Worm (Caenorhabditis elegans) whole organism, midembryonic: ENCODE results near the gene C01G10.6.

Experiments
- cog-1 ChIP-seq: sonication (generic microtip); optimal IDR thresholded peaks from 2 replicates; lab custom pipeline; 2016; ENCODE audit warnings: missing genetic modification characterization, missing compliant biosample characterization
- flt-1 ChIP-seq: fragments of 200-800 bp; sonication (Bioruptor generic); IDR thresholded peaks from 2 replicates; pipeline ENCODE4 v1.3.6; 2022; ENCODE audit warnings: missing genetic modification characterization, missing compliant biosample characterization
- klf-2 ChIP-seq: fragments of 200-800 bp; sonication (Bioruptor generic); conservative IDR thresholded peaks from 2 replicates; pipeline ENCODE4 v1.3.6; 2022; ENCODE audit warnings: missing genetic modification reagents, missing genetic modification characterization, missing compliant biosample characterization
- ref-1 ChIP-seq: fragments of 200-800 bp; sonication (Bioruptor generic); conservative IDR thresholded peaks from 2 replicates; pipeline ENCODE4 v1.3.6; 2022; ENCODE audit warnings: missing genetic modification reagents, missing genetic modification characterization, missing compliant biosample characterization
- ztf-23 ChIP-seq: fragments of 200-800 bp; sonication (Bioruptor generic); IDR thresholded peaks from 2 replicates; pipeline ENCODE4 v1.3.6; 2022; ENCODE audit warnings: missing genetic modification reagents, missing genetic modification characterization, missing compliant biosample characterization

DNA sequence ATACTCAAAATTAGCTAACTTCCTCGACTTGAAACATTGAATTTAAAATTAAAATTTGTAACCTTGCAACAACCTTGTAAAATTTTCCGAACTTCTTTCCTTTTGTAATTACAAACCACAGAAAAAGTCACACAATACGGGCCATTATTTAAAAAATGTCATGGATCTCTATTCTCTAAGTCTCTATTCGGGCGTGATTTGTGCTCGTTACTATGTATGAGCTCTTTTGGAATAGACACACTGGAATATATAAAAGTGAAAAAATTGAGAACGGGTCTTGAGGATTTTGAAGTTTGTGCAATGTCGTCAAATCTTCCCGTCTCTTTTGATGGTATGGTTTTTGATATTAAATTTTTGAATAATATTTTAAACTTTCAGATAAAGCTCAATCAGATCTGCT is 40.5 kb downstream of the C01G10.6 start, which contains the start of gene srr-7:
- TF ChIP-seq flt-1 (GFP tag; lab: Robert Waterston, UW) (no peak), ztf-23 (no peak), ref-1 (GFP tag; lab: Robert Waterston, UW) (no peak), klf-2 (GFP tag; lab: Robert Waterston, UW) (no peak), cog-1 (no peak)
